Fruit fly (Drosophila melanogaster): ENCODE measurements around the gene bai.
A peak's percentile ranks its signal among the peaks of the same experiment; 100 is the strongest.

bai gene

dm6 chr3R:25027281-25028219 lies 11.6 kb upstream of the bai start (continued):
- TF ChIP-seq E2f1 (GFP tag; IDR thresholded peaks at IDR 0.05), result no peak
- TF ChIP-seq Nf-YB (GFP tag; optimal IDR thresholded peaks at IDR 0.05), result peak; percentile 26
- TF ChIP-seq Xbp1 (GFP tag; optimal IDR thresholded peaks at IDR 0.05), result no peak
- no peak for TF ChIP-seq CG8765 (GFP tag; IDR thresholded peaks at IDR 0.05)
- TF ChIP-seq cas (GFP tag; IDR thresholded peaks at IDR 0.05), result no peak
- no peak for TF ChIP-seq mld (GFP tag; IDR thresholded peaks at IDR 0.05; ENCODE audit: partially characterized antibody)
- TF ChIP-seq zen (tag; optimal IDR thresholded peaks at IDR 0.05), result no peak
- no peak for TF ChIP-seq ems (GFP tag; optimal IDR thresholded peaks at IDR 0.05)
- peak; percentile 63 for TF ChIP-seq Hand (GFP tag; optimal IDR thresholded peaks at IDR 0.05)
- TF ChIP-seq CG10543 (GFP tag; optimal IDR thresholded peaks at IDR 0.05), result peak; percentile 72
- peak; percentile 60 for TF ChIP-seq pb (GFP tag; optimal IDR thresholded peaks at IDR 0.05)
- no peak for TF ChIP-seq tna (GFP tag; IDR thresholded peaks at IDR 0.05; ENCODE audit: partially characterized antibody)
- no peak for TF ChIP-seq CG7357 (GFP tag; IDR thresholded peaks at IDR 0.05)
- TF ChIP-seq Atf6 (GFP tag; IDR thresholded peaks at IDR 0.05), result peak; percentile 32; the same call in 1 of the 2 replicates
- no peak for TF ChIP-seq Six4 (GFP tag; optimal IDR thresholded peaks at IDR 0.05)
- TF ChIP-seq CG7786 (GFP tag; optimal IDR thresholded peaks at IDR 0.05), result peak; percentile 36
- TF ChIP-seq CG12299 (tag; optimal IDR thresholded peaks at IDR 0.05), result peak; percentile 17
- TF ChIP-seq Bgb (GFP tag; IDR thresholded peaks at IDR 0.05; ENCODE audit: partially characterized antibody), result 0 out of 2 replicates have a peak, but pooled peaks have one; percentile 28
- 0 out of 2 replicates have a peak, but pooled peaks have one; percentile 28 for TF ChIP-seq CG6689 (GFP tag; IDR thresholded peaks at IDR 0.05)
- peak; percentile 43 for TF ChIP-seq Myb (GFP tag; optimal IDR thresholded peaks at IDR 0.05)
- peak; percentile 20 for TF ChIP-seq odd (GFP tag; optimal IDR thresholded peaks at IDR 0.05)
- no peak for TF ChIP-seq chinmo (GFP tag; IDR thresholded peaks at IDR 0.05; ENCODE audit: partially characterized antibody)

dm6 chr3R:25032686-25033085 lies 6.5 kb upstream of the bai start:
- peak; percentile 93 for TF ChIP-seq ewg (GFP tag; optimal IDR thresholded peaks at IDR 0.05)
- TF ChIP-seq CG13424 (tag; optimal IDR thresholded peaks at IDR 0.05), result no peak
- TF ChIP-seq onecut (GFP tag; IDR thresholded peaks at IDR 0.05), result no peak
- 0 out of 3 replicates have a peak, but pooled peaks have one; percentile 21 for TF ChIP-seq z (GFP tag; IDR thresholded peaks at IDR 0.05)
- TF ChIP-seq CG6272 (GFP tag; IDR thresholded peaks at IDR 0.05), result no peak
- TF ChIP-seq crol (GFP tag; IDR thresholded peaks at IDR 0.05), result no peak
- no peak for TF ChIP-seq corto (GFP tag; optimal IDR thresholded peaks at IDR 0.05)
- TF ChIP-seq Myb (GFP tag; optimal IDR thresholded peaks at IDR 0.05), result no peak
- no peak for TF ChIP-seq HLH3B (GFP tag; IDR thresholded peaks at IDR 0.05)
- no peak for TF ChIP-seq aop (GFP tag; IDR thresholded peaks at IDR 0.05)
- TF ChIP-seq CG11695 (GFP tag; IDR thresholded peaks at IDR 0.05), result 0 out of 3 replicates have a peak, but pooled peaks have one; percentile 16
- no peak for TF ChIP-seq vvl (GFP tag; IDR thresholded peaks at IDR 0.05)
- TF ChIP-seq pan (optimal IDR thresholded peaks at IDR 0.05), result no peak
- TF ChIP-seq pan (GFP tag; optimal IDR thresholded peaks at IDR 0.05 in 1 of 2, IDR thresholded peaks at IDR 0.05 in 1 of 2), result peak in 1 of 2 experiments; percentile 20
- peak; percentile 50 for TF ChIP-seq Ets65A (GFP tag)
- no peak for TF ChIP-seq gt (GFP tag; IDR thresholded peaks at IDR 0.05)
- TF ChIP-seq psq (GFP tag; optimal IDR thresholded peaks at IDR 0.05), result no peak

All from whole organism, embryonic.